Worm (Caenorhabditis elegans) whole organism, late embryonic: ENCODE data around the gene maph-1.3.

Experiments used
- K09A11.1 ChIP-seq: sonication (generic microtip); optimal IDR thresholded peaks from 2 replicates; lab custom pipeline; 2017; ENCODE audit warnings: antibody characterized with exemption, mild to moderate bottlenecking, missing genetic modification characterization, missing compliant biosample characterization; ENCODE audit not compliant: insufficient read depth
- dmd-4 ChIP-seq: sonication (generic microtip); optimal IDR thresholded peaks from 2 replicates; lab custom pipeline; 2016; ENCODE audit warnings: borderline replicate concordance, missing genetic modification characterization, missing compliant biosample characterization
- ets-4 ChIP-seq: sonication (generic microtip); optimal IDR thresholded peaks from 2 replicates; lab custom pipeline; 2016; ENCODE audit warnings: missing genetic modification characterization, missing compliant biosample characterization
- tbx-2 ChIP-seq: sonication (generic microtip); optimal IDR thresholded peaks from 2 replicates; lab custom pipeline; 2016; ENCODE audit warnings: missing genetic modification characterization, missing compliant biosample characterization

DNA sequence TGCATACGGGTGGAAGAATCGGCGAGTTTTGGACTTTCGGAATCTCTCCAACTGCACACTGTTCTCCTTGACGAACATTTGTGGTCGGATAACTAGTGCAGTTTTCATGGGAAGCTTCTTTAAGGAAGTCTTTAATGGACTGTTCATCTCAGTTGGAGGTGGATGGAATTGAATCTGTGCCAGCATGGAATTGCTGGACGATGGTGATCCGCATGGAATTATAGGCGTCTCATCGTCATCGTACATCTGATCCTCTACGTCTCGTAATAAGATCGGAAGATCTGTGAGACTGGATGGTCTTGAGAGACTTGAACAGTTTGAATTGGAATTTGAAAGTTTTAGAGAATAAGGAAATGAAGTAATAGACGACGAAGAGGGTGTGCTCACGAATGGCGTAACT, 28.3 kb downstream of the maph-1.3 start:
- TF ChIP-seq K09A11.1 (tag; lab: Kevin White, UChicago) (no peak), ets-4 (tag; lab: Kevin White, UChicago) (no peak), dmd-4 (tag; lab: Kevin White, UChicago) (no peak), tbx-2 (no peak)
